Worm (Caenorhabditis elegans): ENCODE measurements around the gene C15C7.4.

- TF ChIP-seq med-1 (GFP tag; optimal IDR thresholded peaks at IDR 0.05; ENCODE audit: insufficient read depth), result no peak
- TF ChIP-seq cog-1 (tag; optimal IDR thresholded peaks at IDR 0.05), result no peak
- no peak for TF ChIP-seq flt-1 (GFP tag; IDR thresholded peaks at IDR 0.05)
- no peak for TF ChIP-seq ztf-29 (GFP tag; IDR thresholded peaks at IDR 0.05)
- no peak for TF ChIP-seq tab-1 (GFP tag; IDR thresholded peaks at IDR 0.05)
- no peak for TF ChIP-seq ref-1 (GFP tag; conservative IDR thresholded peaks at IDR 0.05)
- no peak for TF ChIP-seq T22C8.4 (GFP tag; IDR thresholded peaks at IDR 0.05)
Measured at ce11 chrX:3156062-3156791, 10.9 kb downstream of the C15C7.4 start.
